Worm (Caenorhabditis elegans) whole organism, L4 larva: ENCODE data around the gene amt-1.
"Not testable (repeated sequence)": the region's sequence is repeated elsewhere in the genome, so short reads cannot be mapped to it uniquely, and the experiment has no call there.

ENCODE experiments used
- F37D6.2 ChIP-seq: sonication (generic microtip); optimal IDR thresholded peaks from 2 replicates; lab custom pipeline; 2016; ENCODE audit warnings: mild to moderate bottlenecking, missing genetic modification characterization, missing compliant biosample characterization
- Y105C5A.15 ChIP-seq: fragments of 200-800 bp; sonication (Bioruptor generic); IDR thresholded peaks from 2 replicates; pipeline ENCODE4 v1.3.6; 2022; ENCODE audit warnings: missing genetic modification characterization, missing compliant biosample characterization
- aha-1 ChIP-seq: fragments of 150-350 bp; peaks from one replicate; lab custom pipeline; 2014; ENCODE audit warnings: missing biosample characterization, missing genetic modification characterization
- arid-1 ChIP-seq: fragments of 200-800 bp; sonication (Bioruptor generic); conservative IDR thresholded peaks from 2 replicates; pipeline ENCODE4 v1.3.6; 2022; ENCODE audit warnings: missing genetic modification reagents, missing genetic modification characterization, missing compliant biosample characterization
- ceh-20 ChIP-seq: fragments of 200-800 bp; sonication (Bioruptor generic); IDR thresholded peaks from 2 replicates; pipeline ENCODE4 v1.3.6; 2022; ENCODE audit warnings: missing genetic modification reagents, missing genetic modification characterization, missing compliant biosample characterization
- cey-2 ChIP-seq: sonication (generic microtip); optimal IDR thresholded peaks from 3 replicates; lab custom pipeline; 2017; ENCODE audit warnings: missing genetic modification characterization, mild to moderate bottlenecking, missing compliant biosample characterization, antibody characterized with exemption, borderline replicate concordance; ENCODE audit not compliant: insufficient read depth
- ctbp-1 ChIP-seq: fragments of 200-800 bp; sonication (Bioruptor generic); IDR thresholded peaks from 2 replicates; pipeline ENCODE4 v1.3.6; 2022; ENCODE audit warnings: missing genetic modification reagents, missing genetic modification characterization, missing compliant biosample characterization
- daf-12 ChIP-seq: fragments of 150-350 bp; optimal IDR thresholded peaks from 2 replicates; lab custom pipeline; 2014; ENCODE audit warnings: missing biosample characterization, missing genetic modification reagents, missing genetic modification characterization
- daf-16 ChIP-seq, 3 experiments: sonication (generic microtip); optimal IDR thresholded peaks; 2 replicates each; lab custom pipeline; 2016 to 2017; ENCODE audit warnings: missing genetic modification characterization in 3 of 3, missing genetic modification reagents in 3 of 3, mild to moderate bottlenecking in 2 of 3, missing compliant biosample characterization in 2 of 3, missing biosample characterization in 1 of 3, moderate library complexity in 1 of 3
- duxl-1 ChIP-seq: sonication (generic microtip); optimal IDR thresholded peaks from 2 replicates; lab custom pipeline; 2016; ENCODE audit warnings: mild to moderate bottlenecking, missing genetic modification characterization, moderate library complexity, missing compliant biosample characterization; ENCODE audit not compliant: poor library complexity
- egl-43 ChIP-seq: fragments of 200-800 bp; sonication (Bioruptor generic); IDR thresholded peaks from 2 replicates; pipeline ENCODE4 v1.3.6; 2022; ENCODE audit warnings: missing genetic modification reagents, missing genetic modification characterization, missing compliant biosample characterization
- fos-1 ChIP-seq: fragments of 150-350 bp; optimal IDR thresholded peaks from 2 replicates; lab custom pipeline; 2014; ENCODE audit warnings: missing biosample characterization, missing genetic modification characterization
- gei-8 ChIP-seq: fragments of 200-800 bp; sonication (Bioruptor generic); optimal IDR thresholded peaks from 2 replicates; lab custom pipeline; 2018; ENCODE audit warnings: mild to moderate bottlenecking, missing genetic modification characterization, missing compliant biosample characterization
- hif-1 ChIP-seq, 2 experiments: sonication (generic microtip); optimal IDR thresholded peaks; 2 replicates each; lab custom pipeline; 2016 to 2017; ENCODE audit warnings: missing compliant biosample characterization in 2 of 2, missing genetic modification characterization in 2 of 2, missing genetic modification reagents in 2 of 2, missing genotype in 2 of 2, mild to moderate bottlenecking in 1 of 2
- hlh-11 ChIP-seq: fragments of 200-800 bp; sonication (Bioruptor generic); optimal IDR thresholded peaks from 2 replicates; lab custom pipeline; 2018; ENCODE audit warnings: mild to moderate bottlenecking, missing genetic modification characterization, missing compliant biosample characterization
- hlh-30 ChIP-seq: sonication (generic microtip); optimal IDR thresholded peaks from 2 replicates; lab custom pipeline; 2017; ENCODE audit warnings: antibody characterized with exemption, mild to moderate bottlenecking, missing genetic modification characterization, missing compliant biosample characterization; ENCODE audit not compliant: insufficient read depth
- hmg-1.1 ChIP-seq: fragments of 200-800 bp; sonication (Bioruptor generic); IDR thresholded peaks from 2 replicates; pipeline ENCODE4 v1.3.6; 2022; ENCODE audit warnings: missing genetic modification reagents, missing genetic modification characterization, missing compliant biosample characterization
- jun-1 ChIP-seq: fragments of 150-350 bp; optimal IDR thresholded peaks from 2 replicates; lab custom pipeline; 2014; ENCODE audit warnings: missing biosample characterization, missing genetic modification reagents, missing genetic modification characterization
- lin-13 ChIP-seq: fragments of 150-350 bp; optimal IDR thresholded peaks from 2 replicates; lab custom pipeline; 2014; ENCODE audit warnings: missing biosample characterization, missing genetic modification reagents, missing genetic modification characterization
- mxl-2 ChIP-seq: fragments of 200-800 bp; sonication (Bioruptor generic); conservative IDR thresholded peaks from 2 replicates; pipeline ENCODE4 v1.3.6; 2022; ENCODE audit warnings: missing genetic modification reagents, missing genetic modification characterization, missing compliant biosample characterization
- mxl-3 ChIP-seq: fragments of 200-800 bp; sonication (Bioruptor generic); optimal IDR thresholded peaks from 2 replicates; lab custom pipeline; 2018; ENCODE audit warnings: mild to moderate bottlenecking, missing genetic modification characterization, missing compliant biosample characterization
- nhr-10 ChIP-seq: fragments of 150-350 bp; optimal IDR thresholded peaks from 2 replicates; lab custom pipeline; 2014; ENCODE audit warnings: missing biosample characterization, missing genetic modification characterization
- nhr-111 ChIP-seq: fragments of 200-800 bp; sonication (Bioruptor generic); optimal IDR thresholded peaks from 2 replicates; lab custom pipeline; 2018; ENCODE audit warnings: mild to moderate bottlenecking, missing genetic modification characterization, missing compliant biosample characterization
- nhr-237 ChIP-seq: sonication (generic microtip); optimal IDR thresholded peaks from 2 replicates; lab custom pipeline; 2017; ENCODE audit warnings: missing biosample characterization, missing genetic modification characterization
- nhr-41 ChIP-seq: fragments of 200-800 bp; sonication (Bioruptor generic); IDR thresholded peaks from 2 replicates; pipeline ENCODE4 v1.3.6; 2022; ENCODE audit warnings: missing genetic modification reagents, missing genetic modification characterization, missing compliant biosample characterization
- nhr-6 ChIP-seq: fragments of 150-350 bp; optimal IDR thresholded peaks from 2 replicates; lab custom pipeline; 2014; ENCODE audit warnings: missing biosample characterization, missing genetic modification characterization
- nhr-77 ChIP-seq: fragments of 150-350 bp; optimal IDR thresholded peaks from 2 replicates; lab custom pipeline; 2014; ENCODE audit warnings: missing biosample characterization, missing genetic modification characterization
- pha-4 ChIP-seq, 2 experiments: fragments of 150-350 bp in 1 of 2; fragments of 200-800 bp in 1 of 2; sonication (Bioruptor generic) in 1 of 2; IDR thresholded peaks in 1 of 2; optimal IDR thresholded peaks in 1 of 2; 2 replicates each; pipeline versions ENCODE4 v1.3.6 to Lab custom; 2014 to 2022; ENCODE audit warnings: missing genetic modification characterization in 2 of 2, missing genetic modification reagents in 2 of 2, missing biosample characterization in 1 of 2, missing compliant biosample characterization in 1 of 2
- php-3 ChIP-seq: fragments of 200-800 bp; sonication (Bioruptor generic); IDR thresholded peaks from 2 replicates; pipeline ENCODE4 v1.3.6; 2022; ENCODE audit warnings: missing genetic modification reagents, missing genetic modification characterization, missing compliant biosample characterization
- pqm-1 ChIP-seq: sonication (generic microtip); optimal IDR thresholded peaks from 2 replicates; lab custom pipeline; 2017; ENCODE audit warnings: missing biosample characterization, missing genetic modification characterization
- saeg-2 ChIP-seq: fragments of 200-800 bp; sonication (Bioruptor generic); IDR thresholded peaks from 2 replicates; pipeline ENCODE4 v1.3.6; 2022; ENCODE audit warnings: missing genetic modification reagents, missing genetic modification characterization, missing compliant biosample characterization
- set-16 ChIP-seq: fragments of 200-800 bp; sonication (Bioruptor generic); IDR thresholded peaks from 2 replicates; pipeline ENCODE4 v1.3.6; 2022; ENCODE audit warnings: missing genetic modification reagents, missing genetic modification characterization, missing compliant biosample characterization
- snpc-1.2 ChIP-seq: fragments of 200-800 bp; sonication (Bioruptor generic); IDR thresholded peaks from 2 replicates; pipeline ENCODE4 v1.3.6; 2022; ENCODE audit warnings: missing genetic modification reagents, missing genetic modification characterization, missing compliant biosample characterization
- spr-1 ChIP-seq: sonication (generic microtip); optimal IDR thresholded peaks from 2 replicates; lab custom pipeline; 2016; ENCODE audit warnings: mild to moderate bottlenecking, missing genetic modification characterization, missing compliant biosample characterization
- tag-97 ChIP-seq: fragments of 200-800 bp; sonication (Bioruptor generic); IDR thresholded peaks from 2 replicates; pipeline ENCODE4 v1.3.6; 2022; ENCODE audit warnings: missing genetic modification characterization, missing compliant biosample characterization
- tra-1 ChIP-seq: fragments of 200-800 bp; sonication (Bioruptor generic); IDR thresholded peaks from 2 replicates; pipeline ENCODE4 v1.3.6; 2022; ENCODE audit warnings: missing genetic modification reagents, missing genetic modification characterization, missing compliant biosample characterization
- unc-62 ChIP-seq, 3 experiments: fragments of 150-350 bp in 1 of 3; sonication (generic microtip); optimal IDR thresholded peaks in 2 of 3; peaks in 1 of 3; 1 replicate in 1 of 3; 2 replicates in 2 of 3; lab custom pipeline; 2014 to 2017; ENCODE audit warnings: missing biosample characterization in 3 of 3, missing genetic modification characterization in 3 of 3, missing genetic modification reagents in 3 of 3, missing genotype in 1 of 3
- zfp-2 ChIP-seq: sonication (generic microtip); optimal IDR thresholded peaks from 2 replicates; lab custom pipeline; 2016; ENCODE audit warnings: mild to moderate bottlenecking, missing genetic modification characterization, missing compliant biosample characterization

The amt-1 gene

DNA sequence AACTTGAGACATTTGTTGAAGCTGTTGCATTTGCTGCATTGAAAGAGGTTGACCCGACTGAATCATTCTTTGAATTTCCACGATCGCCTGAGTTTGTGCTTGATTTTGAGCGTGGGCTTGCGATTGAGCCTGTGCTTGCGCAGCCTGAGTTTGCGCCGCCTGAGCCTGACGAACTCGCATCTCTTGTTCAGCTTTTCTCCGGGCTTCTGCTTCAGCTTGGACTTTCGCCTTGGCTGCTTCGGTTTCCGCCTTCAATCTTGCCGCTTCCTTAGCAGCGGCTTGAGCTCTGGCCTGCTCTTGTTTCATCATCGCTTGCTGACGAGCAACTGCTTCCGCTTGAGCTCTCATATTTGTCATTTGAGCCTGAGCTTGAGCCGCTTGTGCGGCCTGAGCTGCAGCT, 26.2 kb downstream of the amt-1 start:
- TF ChIP-seq zfp-2 (tag; lab: Kevin White, UChicago) (no peak), set-16 (GFP tag; lab: Robert Waterston, UW) (peak; percentile 81), Y105C5A.15 (GFP tag; lab: Robert Waterston, UW) (no peak), nhr-10 (no peak), php-3 (GFP tag; lab: Robert Waterston, UW) (no peak), cey-2 (tag; lab: Kevin White, UChicago) (no peak), fos-1 (no peak)

DNA sequence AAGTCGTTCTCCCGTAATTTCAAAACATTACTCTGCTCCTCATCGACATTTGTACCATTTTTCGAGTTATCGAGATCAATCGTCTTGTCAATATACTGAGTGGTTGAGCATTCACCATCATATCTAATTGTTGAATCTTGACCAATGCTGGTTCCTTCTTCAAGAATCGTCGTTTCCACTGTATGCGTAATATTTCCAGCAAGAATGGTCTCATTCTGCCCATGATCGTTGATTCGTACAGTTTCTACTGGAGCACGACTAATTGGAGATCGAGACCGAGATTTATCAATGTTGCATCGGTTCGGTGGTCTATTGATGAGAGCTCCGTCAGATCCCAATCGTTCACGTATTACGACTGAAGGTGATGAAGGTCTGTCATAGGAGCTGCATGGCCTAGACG, 28.3 kb downstream of the amt-1 start:
- TF ChIP-seq aha-1: peak; percentile 75
- no peak for TF ChIP-seq set-16 (GFP tag; lab: Robert Waterston, UW)

DNA sequence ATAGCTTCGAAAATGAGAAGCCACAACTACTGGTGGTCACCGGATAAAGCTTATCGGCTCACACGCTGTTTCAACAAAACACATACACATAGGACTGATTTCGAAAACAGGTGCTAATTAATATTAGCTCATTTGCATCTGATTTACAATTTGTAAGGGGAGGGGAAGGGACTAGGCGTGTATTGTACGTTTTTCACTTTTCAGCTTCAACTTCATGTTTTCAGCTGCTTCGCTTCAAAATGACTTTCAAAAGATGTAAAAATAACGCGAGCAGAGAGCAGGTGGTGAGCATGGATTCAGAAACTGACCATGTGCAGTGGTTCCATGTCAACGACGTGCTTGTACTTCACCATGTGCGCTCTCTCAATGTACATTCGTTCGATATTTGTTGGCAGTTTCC, 29.8 kb downstream of the amt-1 start:
- TF ChIP-seq unc-62 (GFP tag; optimal IDR thresholded peaks at IDR 0.05 in 1 of 2; lab: Kevin White, UChicago) (peak in 1 of 2 experiments; percentile 94), unc-62 (tag; optimal IDR thresholded peaks at IDR 0.05; lab: Kevin White, UChicago) (no peak), daf-12 (tag; lab: Kevin White, UChicago) (no peak), tag-97 (GFP tag; lab: Robert Waterston, UW) (no peak), nhr-111 (GFP tag; lab: Kevin White, UChicago) (no peak), tra-1 (GFP tag; lab: Robert Waterston, UW) (no peak)

DNA sequence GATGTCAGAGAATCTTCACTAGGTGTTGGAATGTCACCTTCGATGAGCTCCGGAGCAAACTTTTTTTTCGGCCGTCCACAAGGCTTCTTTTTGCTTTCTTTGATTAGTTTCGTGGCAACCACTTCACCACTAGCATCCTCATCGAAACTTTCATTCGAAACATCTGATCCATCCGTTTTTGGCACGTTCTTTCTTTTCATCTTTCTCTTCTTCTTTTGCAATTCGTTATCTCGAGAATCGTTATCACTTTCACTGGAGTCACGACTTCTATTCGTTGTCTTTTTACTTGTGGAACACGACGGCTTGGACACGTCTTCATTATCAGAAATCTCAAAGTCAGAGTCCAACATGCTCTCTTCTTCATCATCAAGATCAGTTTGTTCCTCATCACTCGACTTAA, 32.9 kb downstream of the amt-1 start:
- TF ChIP-seq daf-16 (GFP tag; optimal IDR thresholded peaks at IDR 0.05; lab: Kevin White, UChicago) (no peak), daf-16 (tag; optimal IDR thresholded peaks at IDR 0.05; lab: Kevin White, UChicago) (no peak), Y105C5A.15 (GFP tag; lab: Robert Waterston, UW) (no peak), jun-1 (tag; lab: Kevin White, UChicago) (no peak), saeg-2 (no peak), mxl-2 (no peak), lin-13 (GFP tag; lab: Kevin White, UChicago) (no peak), hlh-30 (tag; lab: Kevin White, UChicago) (no peak), aha-1 (peak; percentile 2), set-16 (GFP tag; lab: Robert Waterston, UW) (no peak), unc-62 (GFP tag; optimal IDR thresholded peaks at IDR 0.05 in 1 of 2; lab: Kevin White, UChicago) (peak in 1 of 2 experiments; percentile 74), unc-62 (tag; optimal IDR thresholded peaks at IDR 0.05; lab: Kevin White, UChicago) (no peak), tag-97 (GFP tag; lab: Robert Waterston, UW) (no peak), hlh-11 (tag; lab: Kevin White, UChicago) (no peak), nhr-237 (tag; lab: Kevin White, UChicago) (no peak)
- TF ChIP-seq, all 104 proteins: peak for 2

DNA sequence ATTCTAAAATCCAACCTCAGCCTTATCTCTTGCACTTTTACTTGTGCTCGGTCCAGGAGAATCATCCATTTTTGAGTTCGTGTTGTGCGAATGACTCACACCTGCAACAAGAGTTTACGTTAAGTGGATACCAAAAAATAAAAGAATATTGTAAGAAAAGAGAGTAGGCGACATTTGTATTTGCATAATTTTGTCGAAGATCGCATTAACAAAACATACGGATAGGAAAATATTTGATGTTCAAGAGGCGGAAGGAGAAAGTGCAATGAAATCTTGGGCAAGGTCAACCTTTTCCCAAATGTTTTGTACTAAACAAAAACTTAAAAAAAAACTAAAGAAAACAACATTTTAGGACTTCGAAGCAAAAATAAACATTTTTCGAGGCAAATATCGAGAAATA, 34.6 kb downstream of the amt-1 start, which contains the start of gene spat-3:
Gene spat-3, minus strand, starts transcription at position 101 of the 400 bp plus-strand sequence.
- TF ChIP-seq duxl-1 (tag; lab: Kevin White, UChicago) (no peak), pqm-1 (tag; lab: Kevin White, UChicago) (no peak), nhr-77 (tag; lab: Kevin White, UChicago) (no peak)
- TF ChIP-seq, all 104 proteins: peak for 0

DNA sequence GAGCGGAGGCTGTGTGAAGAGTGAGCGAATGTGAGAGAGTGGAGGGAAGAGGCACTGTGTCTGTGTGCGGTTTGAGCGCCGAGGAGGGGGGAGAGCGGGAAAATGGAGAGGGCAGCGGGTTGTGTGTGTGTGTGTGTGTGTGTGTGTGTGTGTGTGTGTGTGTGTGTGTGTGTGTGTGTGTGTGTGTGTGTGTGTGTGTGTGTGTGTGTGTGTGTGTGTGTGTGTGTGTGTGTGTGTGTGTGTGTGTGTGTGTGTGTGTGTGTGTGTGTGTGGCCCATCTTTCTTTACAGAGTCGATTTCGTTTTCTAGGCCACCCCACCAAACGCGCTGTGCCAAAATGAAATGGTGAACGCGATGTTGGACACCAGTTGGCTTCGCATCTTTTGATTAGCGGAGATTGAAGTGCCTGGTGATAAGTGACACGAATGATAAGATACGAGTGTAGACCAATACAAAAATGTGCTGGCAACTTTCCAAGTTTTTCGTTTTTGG, 35.2 kb downstream of the amt-1 start:
- TF ChIP-seq nhr-41 (GFP tag; lab: Robert Waterston, UW): peak; percentile 51
- peak; percentile 92 for TF ChIP-seq saeg-2
- peak; percentile 24 for TF ChIP-seq spr-1 (tag; lab: Kevin White, UChicago)
- peak; percentile 93 for TF ChIP-seq gei-8
- peak; percentile 56 for TF ChIP-seq hlh-30 (tag; lab: Kevin White, UChicago)
- TF ChIP-seq hmg-1.1 (GFP tag; lab: Robert Waterston, UW): peak; percentile 95
- TF ChIP-seq egl-43 (GFP tag; lab: Robert Waterston, UW): peak; percentile 92
- peak in 1 of 2 experiments; percentile 80 for TF ChIP-seq hif-1 (tag; optimal IDR thresholded peaks at IDR 0.05; lab: Kevin White, UChicago)
- peak; percentile 94; the same call in 1 of the 2 replicates for TF ChIP-seq pha-4 (GFP tag; IDR thresholded peaks at IDR 0.05; lab: Robert Waterston, UW)
- not testable (repeated sequence) for TF ChIP-seq pha-4 (tag; optimal IDR thresholded peaks at IDR 0.05; lab: Kevin White, UChicago)
- peak; percentile 56 for TF ChIP-seq nhr-6 (tag; lab: Kevin White, UChicago)
- peak; percentile 62; the same call in 1 of the 2 replicates for TF ChIP-seq snpc-1.2 (GFP tag; lab: Robert Waterston, UW)
- peak; percentile 96 for TF ChIP-seq ctbp-1
- peak; percentile 93 for TF ChIP-seq mxl-3 (GFP tag; lab: Kevin White, UChicago)
- peak; percentile 63 for TF ChIP-seq F37D6.2
- peak; percentile 95 for TF ChIP-seq ceh-20 (GFP tag; lab: Robert Waterston, UW)
- peak; percentile 84 for TF ChIP-seq arid-1 (GFP tag; lab: Robert Waterston, UW)
